In the genomic region with DNA sequence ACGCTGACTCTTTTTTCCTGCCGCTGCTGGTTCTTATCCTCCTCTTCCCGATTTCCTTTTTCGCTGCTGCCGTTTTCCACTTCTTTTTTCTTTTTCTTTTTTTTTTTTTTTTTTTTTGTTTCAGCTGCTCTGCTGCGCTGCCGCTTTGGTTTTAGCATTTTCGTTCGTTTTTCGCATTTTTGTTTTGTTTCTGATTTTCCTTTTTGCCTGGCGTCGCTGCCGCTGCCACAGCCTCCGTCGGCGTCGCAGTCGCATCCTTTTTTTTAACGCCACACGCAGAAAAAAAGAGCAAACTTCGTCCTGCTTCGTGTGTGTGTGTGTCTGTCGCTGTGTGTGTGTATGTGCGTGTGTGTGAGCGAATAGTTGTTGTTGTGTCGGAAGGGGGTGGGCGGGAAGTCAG, we compare ENCODE assay signal across 4 fruit fly cellular contexts.
TF ChIP-seq lines count a peak whose summit lies in the region.

No protein-coding gene starts in this region.

- TF ChIP-seq CTCF in whole organism, embryonic (GFP tag; optimal IDR thresholded peaks at IDR 0.05; lab: Kevin White, UChicago): no peak

TF ChIP-seq in whole organism, embryonic, 481 proteins besides CTCF, POLR2A, EP300 and RAD21:
- no peak for TF ChIP-seq CG42726 (GFP tag; IDR thresholded peaks at IDR 0.05; lab: Robert Waterston, UW; ENCODE audit: partially characterized antibody)
- TF ChIP-seq BtbVII (GFP tag; optimal IDR thresholded peaks at IDR 0.05; lab: Kevin White, UChicago): no peak
- no peak for TF ChIP-seq lilli (GFP tag; optimal IDR thresholded peaks at IDR 0.05; lab: Kevin White, UChicago)
- no peak for TF ChIP-seq CG4854 (GFP tag; optimal IDR thresholded peaks at IDR 0.05; lab: Kevin White, UChicago)
- no peak for TF ChIP-seq Antp (GFP tag; optimal IDR thresholded peaks at IDR 0.05; lab: Kevin White, UChicago)
- TF ChIP-seq CG32772 (GFP tag; IDR thresholded peaks at IDR 0.05; lab: Robert Waterston, UW): no peak
- no peak for TF ChIP-seq Lim3 (GFP tag; IDR thresholded peaks at IDR 0.05; lab: Robert Waterston, UW)
- TF ChIP-seq nom (GFP tag; optimal IDR thresholded peaks at IDR 0.05; lab: Kevin White, UChicago): peak; percentile 38
- TF ChIP-seq CG17359 (tag; optimal IDR thresholded peaks at IDR 0.05; lab: Kevin White, UChicago): peak; percentile 45
- 0 out of 2 replicates have a peak, but pooled peaks have one; percentile 37 for TF ChIP-seq CG4360 (GFP tag; IDR thresholded peaks at IDR 0.05; lab: Robert Waterston, UW)
- TF ChIP-seq cg (GFP tag; optimal IDR thresholded peaks at IDR 0.05; lab: Kevin White, UChicago): peak; percentile 17
- TF ChIP-seq CG14710 (tag; optimal IDR thresholded peaks at IDR 0.05; lab: Kevin White, UChicago): no peak
- peak; percentile 83 for TF ChIP-seq sqz (GFP tag; optimal IDR thresholded peaks at IDR 0.05; lab: Kevin White, UChicago)
- peak; percentile 81 for TF ChIP-seq Adf1 (GFP tag; IDR thresholded peaks at IDR 0.05; lab: Robert Waterston, UW)
- TF ChIP-seq Hr39 (optimal IDR thresholded peaks at IDR 0.05; lab: Kevin White, UChicago): peak; percentile 40
- no peak for TF ChIP-seq Hsf (GFP tag; optimal IDR thresholded peaks at IDR 0.05; lab: Kevin White, UChicago)
- TF ChIP-seq fd3F (GFP tag; optimal IDR thresholded peaks at IDR 0.05; lab: Kevin White, UChicago): no peak
- peak; percentile 36 for TF ChIP-seq pros (GFP tag; optimal IDR thresholded peaks at IDR 0.05; lab: Kevin White, UChicago)

TF ChIP-seq in whole organism, prepupa, 60 proteins besides CTCF, POLR2A, EP300 and RAD21 (continues in another document):
- TF ChIP-seq CG6808 (GFP tag; optimal IDR thresholded peaks at IDR 0.05; lab: Kevin White, UChicago): peak; percentile 29
- peak; percentile 16 for TF ChIP-seq pdm3 (GFP tag; optimal IDR thresholded peaks at IDR 0.05; lab: Kevin White, UChicago)
- no peak for TF ChIP-seq CG11294 (GFP tag; IDR thresholded peaks at IDR 0.05; lab: Robert Waterston, UW)
- no peak for TF ChIP-seq Ets21C (GFP tag; optimal IDR thresholded peaks at IDR 0.05; lab: Kevin White, UChicago)
- TF ChIP-seq CG6276 (GFP tag; optimal IDR thresholded peaks at IDR 0.05; lab: Kevin White, UChicago): no peak
- no peak for TF ChIP-seq CG10669 (GFP tag; optimal IDR thresholded peaks at IDR 0.05; lab: Kevin White, UChicago)
- no peak for TF ChIP-seq topi (GFP tag; optimal IDR thresholded peaks at IDR 0.05; lab: Kevin White, UChicago)
- no peak for TF ChIP-seq CG4318 (GFP tag; optimal IDR thresholded peaks at IDR 0.05; lab: Kevin White, UChicago)
- TF ChIP-seq CG10631 (GFP tag; optimal IDR thresholded peaks at IDR 0.05; lab: Kevin White, UChicago): no peak
- TF ChIP-seq vri (GFP tag; optimal IDR thresholded peaks at IDR 0.05; lab: Kevin White, UChicago): no peak
- no peak for TF ChIP-seq Hr38 (GFP tag; optimal IDR thresholded peaks at IDR 0.05; lab: Kevin White, UChicago)
- TF ChIP-seq acj6 (GFP tag; optimal IDR thresholded peaks at IDR 0.05; lab: Kevin White, UChicago): no peak
- no peak for TF ChIP-seq dsx (GFP tag; optimal IDR thresholded peaks at IDR 0.05; lab: Kevin White, UChicago; ENCODE audit: poor library complexity, severe bottlenecking)
- TF ChIP-seq CG8632 (GFP tag; optimal IDR thresholded peaks at IDR 0.05; lab: Kevin White, UChicago): peak; percentile 15
- no peak for TF ChIP-seq Eip93F (GFP tag; optimal IDR thresholded peaks at IDR 0.05; lab: Kevin White, UChicago)
- TF ChIP-seq CG8119 (GFP tag; IDR thresholded peaks at IDR 0.05; lab: Robert Waterston, UW): peak; percentile 46; the same call in 1 of the 3 replicates
- TF ChIP-seq CG6792 (GFP tag; optimal IDR thresholded peaks at IDR 0.05; lab: Kevin White, UChicago): no peak
- no peak for TF ChIP-seq CG16779 (tag; optimal IDR thresholded peaks at IDR 0.05; lab: Kevin White, UChicago)
- TF ChIP-seq salr (GFP tag; optimal IDR thresholded peaks at IDR 0.05; lab: Kevin White, UChicago): no peak
- no peak for TF ChIP-seq CG15336 (GFP tag; IDR thresholded peaks at IDR 0.05; lab: Robert Waterston, UW)
- peak; percentile 9 for TF ChIP-seq CG9139 (GFP tag; optimal IDR thresholded peaks at IDR 0.05; lab: Kevin White, UChicago)
- TF ChIP-seq lz (GFP tag; optimal IDR thresholded peaks at IDR 0.05; lab: Kevin White, UChicago): no peak
- TF ChIP-seq Sox15 (GFP tag; optimal IDR thresholded peaks at IDR 0.05; lab: Kevin White, UChicago): no peak
- TF ChIP-seq CG11902 (GFP tag; optimal IDR thresholded peaks at IDR 0.05; lab: Kevin White, UChicago): no peak

TF ChIP-seq in whole organism, pupa, 21 proteins besides CTCF, POLR2A, EP300 and RAD21:
- TF ChIP-seq CG13204 (GFP tag; optimal IDR thresholded peaks at IDR 0.05; lab: Kevin White, UChicago) (peak; percentile 46), fd96Ca (GFP tag; IDR thresholded peaks at IDR 0.05; lab: Robert Waterston, UW) (0 out of 3 replicates have a peak, but pooled peaks have one; percentile 5), CG10348 (GFP tag; IDR thresholded peaks at IDR 0.05; lab: Robert Waterston, UW) (no peak), CG15710 (tag; optimal IDR thresholded peaks at IDR 0.05; lab: Kevin White, UChicago) (no peak), CG32121 (GFP tag; IDR thresholded peaks at IDR 0.05; lab: Robert Waterston, UW) (no peak), CG12605 (GFP tag; IDR thresholded peaks at IDR 0.05; lab: Robert Waterston, UW) (0 out of 2 replicates have a peak, but pooled peaks have one; percentile 21), CG9948 (tag; optimal IDR thresholded peaks at IDR 0.05; lab: Kevin White, UChicago) (no peak), Pif1A (GFP tag; optimal IDR thresholded peaks at IDR 0.05; lab: Kevin White, UChicago) (peak; percentile 10), Snoo (tag; optimal IDR thresholded peaks at IDR 0.05; lab: Kevin White, UChicago) (peak; percentile 4), CG4496 (GFP tag; IDR thresholded peaks at IDR 0.05; lab: Robert Waterston, UW) (peak; percentile 40; the same call in 1 of the 3 replicates)
TF ChIP-seq in whole organism, pupa: peak in this region for 6.

TF ChIP-seq in whole organism, wandering third instar larva, 38 proteins besides CTCF, POLR2A, EP300 and RAD21:
- TF ChIP-seq CG32264 (GFP tag; optimal IDR thresholded peaks at IDR 0.05; lab: Kevin White, UChicago): no peak
- TF ChIP-seq psq (GFP tag; optimal IDR thresholded peaks at IDR 0.05; lab: Kevin White, UChicago): peak; percentile 32

Comparison
In these comparisons a context has a peak if more than half of its experiments do, and no peak if none do; other contexts are left out.
1. Of the 7 proteins assayed by ChIP-seq in both whole organism, embryonic and whole organism, prepupa: peak only in whole organism, embryonic: Hr39; only in whole organism, prepupa: none; in both: none; in neither: 6.